Fruit fly (Drosophila melanogaster) whole organism, embryonic: Measurements from ENCODE around the gene CG17959.

ENCODE experiments used
- Aef1 ChIP-seq: fragments of 200-800 bp; sonication (Bioruptor generic); IDR thresholded peaks from 3 replicates; pipeline ENCODE4 v1.3.6; 2022; ENCODE audit warnings: missing biosample characterization, missing genetic modification characterization
- Atf-2 ChIP-seq: fragments of 200-800 bp; sonication (Bioruptor generic); optimal IDR thresholded peaks from 2 replicates; lab custom pipeline; 2016; ENCODE audit warnings: missing biosample characterization, missing genetic modification characterization
- Bteb2 ChIP-seq: fragments of 200-800 bp; sonication (Bioruptor generic); optimal IDR thresholded peaks from 2 replicates; lab custom pipeline; 2016; ENCODE audit warnings: missing biosample characterization, missing genetic modification characterization
- CG1024 ChIP-seq: fragments of 200-800 bp; sonication (Bioruptor generic); IDR thresholded peaks from 2 replicates; pipeline ENCODE4 v1.3.6; 2022; ENCODE audit warnings: missing biosample characterization, missing genetic modification characterization
- CG10565 ChIP-seq: fragments of 200-800 bp; sonication (Bioruptor generic); optimal IDR thresholded peaks from 3 replicates; lab custom pipeline; 2016; ENCODE audit warnings: missing biosample characterization, mild to moderate bottlenecking, missing genetic modification characterization
- CG10654 ChIP-seq: fragments of 200-800 bp; sonication (Bioruptor generic); optimal IDR thresholded peaks from 2 replicates; lab custom pipeline; 2016; ENCODE audit warnings: missing biosample characterization, missing genetic modification characterization
- CG13287 ChIP-seq: fragments of 200-800 bp; sonication (Bioruptor generic); IDR thresholded peaks from 2 replicates; pipeline ENCODE4 v1.3.6; 2022; ENCODE audit warnings: missing biosample characterization, missing genetic modification characterization; ENCODE audit not compliant: partially characterized antibody
- CG14860 ChIP-seq: fragments of 200-800 bp; sonication (Bioruptor generic); IDR thresholded peaks from 3 replicates; pipeline ENCODE4 v1.3.6; 2022; ENCODE audit warnings: missing biosample characterization, missing genetic modification characterization; ENCODE audit not compliant: partially characterized antibody
- CG1529 ChIP-seq: fragments of 200-800 bp; sonication (Bioruptor generic); optimal IDR thresholded peaks from 3 replicates; lab custom pipeline; 2018; ENCODE audit warnings: missing biosample characterization, missing genetic modification characterization
- CG1602 ChIP-seq: fragments of 200-800 bp; sonication (Bioruptor generic); optimal IDR thresholded peaks from 3 replicates; lab custom pipeline; 2016; ENCODE audit warnings: missing biosample characterization, missing genetic modification characterization
- CG2116 ChIP-seq: fragments of 200-800 bp; sonication (Bioruptor generic); optimal IDR thresholded peaks from 3 replicates; lab custom pipeline; 2018; ENCODE audit warnings: missing biosample characterization, mild to moderate bottlenecking, missing genetic modification characterization
- CG2875 ChIP-seq: fragments of 200-800 bp; sonication (Bioruptor generic); optimal IDR thresholded peaks from 2 replicates; lab custom pipeline; 2017; ENCODE audit warnings: missing biosample characterization, mild to moderate bottlenecking, missing genetic modification characterization, missing genetic modification reagents
- CG30020 ChIP-seq: fragments of 200-800 bp; optimal IDR thresholded peaks from 2 replicates; lab custom pipeline; 2019; ENCODE audit warnings: missing biosample characterization, mild to moderate bottlenecking, missing genetic modification characterization, moderate library complexity
- CG31388 ChIP-seq: fragments of 200-800 bp; sonication (Bioruptor generic); optimal IDR thresholded peaks from 2 replicates; lab custom pipeline; 2016; ENCODE audit warnings: missing biosample characterization, missing genetic modification characterization
- CG32532 ChIP-seq: fragments of 200-800 bp; sonication (Bioruptor generic); IDR thresholded peaks from 2 replicates; pipeline ENCODE4 v1.3.6; 2022; ENCODE audit warnings: missing biosample characterization, missing genetic modification characterization
- CG32772 ChIP-seq: fragments of 200-800 bp; sonication (Bioruptor generic); IDR thresholded peaks from 2 replicates; pipeline ENCODE4 v1.3.6; 2022; ENCODE audit warnings: missing biosample characterization, missing genetic modification characterization
- CG3726 ChIP-seq: fragments of 200-800 bp; sonication (Bioruptor generic); IDR thresholded peaks from 3 replicates; pipeline ENCODE4, ENCODE4 v1.3.6; 2022; ENCODE audit warnings: missing biosample characterization, missing genetic modification characterization
- CG3847 ChIP-seq: fragments of 200-800 bp; sonication (Bioruptor generic); IDR thresholded peaks from 2 replicates; pipeline ENCODE4 v1.3.6; 2022; ENCODE audit warnings: missing biosample characterization, missing genetic modification characterization
- CG4404 ChIP-seq: fragments of 200-800 bp; sonication (Bioruptor generic); IDR thresholded peaks from 2 replicates; pipeline ENCODE4 v1.3.6; 2022; ENCODE audit warnings: missing biosample characterization, missing genetic modification characterization
- CG4617 ChIP-seq: fragments of 200-800 bp; sonication (Bioruptor generic); optimal IDR thresholded peaks from 3 replicates; lab custom pipeline; 2016; ENCODE audit warnings: missing biosample characterization, missing genetic modification characterization, borderline replicate concordance
- CG4730 ChIP-seq: fragments of 200-800 bp; sonication (Bioruptor generic); IDR thresholded peaks from 2 replicates; pipeline ENCODE4 v1.3.6; 2022; ENCODE audit warnings: missing biosample characterization, missing genetic modification characterization
- CG7271 ChIP-seq: fragments of 200-800 bp; sonication (Bioruptor generic); optimal IDR thresholded peaks from 2 replicates; lab custom pipeline; 2018; ENCODE audit warnings: missing biosample characterization, mild to moderate bottlenecking, missing genetic modification characterization, moderate library complexity
- CG7928 ChIP-seq: fragments of 200-800 bp; sonication (Bioruptor generic); optimal IDR thresholded peaks from 2 replicates; lab custom pipeline; 2017; ENCODE audit warnings: missing biosample characterization, mild to moderate bottlenecking, missing genetic modification characterization
- CG9437 ChIP-seq: fragments of 200-800 bp; sonication (Bioruptor generic); optimal IDR thresholded peaks from 2 replicates; lab custom pipeline; 2018; ENCODE audit warnings: missing biosample characterization, mild to moderate bottlenecking, missing genetic modification characterization
- CkIIα-i1 ChIP-seq: fragments of 200-800 bp; sonication (Bioruptor generic); IDR thresholded peaks from 2 replicates; pipeline ENCODE4 v1.3.6; 2022; ENCODE audit warnings: missing biosample characterization, missing genetic modification characterization
- Gug ChIP-seq: fragments of 200-800 bp; sonication (Bioruptor generic); IDR thresholded peaks from 4 replicates; pipeline ENCODE4 v1.3.6; 2022; ENCODE audit warnings: missing biosample characterization, missing genetic modification characterization
- H15 ChIP-seq: fragments of 200-800 bp; sonication (Bioruptor generic); IDR thresholded peaks from 3 replicates; pipeline ENCODE4 v1.3.6; 2022; ENCODE audit warnings: missing biosample characterization, missing genetic modification characterization
- HLH4C ChIP-seq: fragments of 200-800 bp; sonication (Bioruptor generic); IDR thresholded peaks from 3 replicates; pipeline ENCODE4 v1.3.6; 2022; ENCODE audit warnings: missing biosample characterization, missing genetic modification characterization; ENCODE audit not compliant: partially characterized antibody
- Mes4 ChIP-seq: fragments of 200-800 bp; sonication (Bioruptor generic); optimal IDR thresholded peaks from 2 replicates; lab custom pipeline; 2016; ENCODE audit warnings: missing biosample characterization, missing genetic modification characterization
- NC2β ChIP-seq: fragments of 200-800 bp; sonication (Bioruptor generic); optimal IDR thresholded peaks from 2 replicates; lab custom pipeline; 2016; ENCODE audit warnings: missing biosample characterization, missing genetic modification characterization
- Nf-YC ChIP-seq: fragments of 200-800 bp; optimal IDR thresholded peaks from 3 replicates; lab custom pipeline; 2019; ENCODE audit warnings: missing biosample characterization, mild to moderate bottlenecking, missing genetic modification characterization, moderate library complexity
- Ssrp ChIP-seq: fragments of 200-800 bp; sonication (Bioruptor generic); optimal IDR thresholded peaks from 2 replicates; lab custom pipeline; 2018; ENCODE audit warnings: missing biosample characterization, mild to moderate bottlenecking, missing genetic modification characterization, moderate library complexity
- YL-1 ChIP-seq: fragments of 200-800 bp; sonication (Bioruptor generic); optimal IDR thresholded peaks from 3 replicates; lab custom pipeline; 2017; ENCODE audit warnings: missing biosample characterization, mild to moderate bottlenecking, missing genetic modification characterization
- ab ChIP-seq: fragments of 200-800 bp; sonication (Bioruptor generic); optimal IDR thresholded peaks from 2 replicates; lab custom pipeline; 2016; ENCODE audit warnings: missing biosample characterization, missing genetic modification characterization
- al ChIP-seq: fragments of 200-800 bp; sonication (Bioruptor generic); IDR thresholded peaks from 2 replicates; pipeline ENCODE4 v1.3.6; 2022; ENCODE audit warnings: missing biosample characterization, missing genetic modification characterization
- ase ChIP-seq: fragments of 200-800 bp; sonication (Bioruptor generic); IDR thresholded peaks from 3 replicates; pipeline ENCODE4 v1.3.6; 2022; ENCODE audit warnings: missing biosample characterization, missing genetic modification characterization
- ash1 ChIP-seq: fragments of 200-800 bp; sonication (Bioruptor generic); optimal IDR thresholded peaks from 2 replicates; lab custom pipeline; 2018; ENCODE audit warnings: missing biosample characterization, mild to moderate bottlenecking, missing genetic modification characterization
- bbx ChIP-seq: fragments of 200-800 bp; sonication (Bioruptor generic); IDR thresholded peaks from 2 replicates; pipeline ENCODE4 v1.3.6; 2022; ENCODE audit warnings: missing biosample characterization, missing genetic modification characterization; ENCODE audit not compliant: partially characterized antibody
- bowl ChIP-seq: fragments of 200-800 bp; sonication (Bioruptor generic); IDR thresholded peaks from 2 replicates; pipeline ENCODE4 v1.3.6; 2022; ENCODE audit warnings: missing biosample characterization, missing genetic modification characterization
- cad ChIP-seq: fragments of >200 bp; optimal IDR thresholded peaks from 2 replicates; lab custom pipeline; 2017; ENCODE audit warnings: missing biosample characterization, missing genetic modification characterization
- cato ChIP-seq: fragments of 200-800 bp; sonication (Bioruptor generic); optimal IDR thresholded peaks from 2 replicates; lab custom pipeline; 2016; ENCODE audit warnings: missing biosample characterization, missing genetic modification characterization, borderline replicate concordance
- emc ChIP-seq: fragments of 200-800 bp; sonication (Bioruptor generic); optimal IDR thresholded peaks from 2 replicates; lab custom pipeline; 2016; ENCODE audit warnings: missing biosample characterization, missing genetic modification characterization
- eve ChIP-seq, 2 experiments: fragments of >200 bp; optimal IDR thresholded peaks; 2 replicates each; lab custom pipeline; 2017; ENCODE audit warnings: missing biosample characterization in 2 of 2, missing genetic modification characterization in 2 of 2
- exex ChIP-seq: fragments of 200-800 bp; sonication (Bioruptor generic); optimal IDR thresholded peaks from 4 replicates; lab custom pipeline; 2018; ENCODE audit warnings: missing biosample characterization, mild to moderate bottlenecking, missing genetic modification characterization, moderate library complexity
- hth ChIP-seq: fragments of >200 bp; optimal IDR thresholded peaks from 2 replicates; lab custom pipeline; 2017; ENCODE audit warnings: inconsistent platforms
- oc ChIP-seq: fragments of 200-800 bp; sonication (Bioruptor generic); optimal IDR thresholded peaks from 2 replicates; lab custom pipeline; 2018; ENCODE audit warnings: missing biosample characterization, mild to moderate bottlenecking, missing genetic modification characterization, moderate library complexity
- odd ChIP-seq: fragments of 200-800 bp; sonication (Bioruptor generic); optimal IDR thresholded peaks from 2 replicates; lab custom pipeline; 2017; ENCODE audit warnings: missing biosample characterization, mild to moderate bottlenecking, missing genetic modification characterization
- slbo ChIP-seq: fragments of 200-800 bp; sonication (Bioruptor generic); IDR thresholded peaks from 2 replicates; pipeline ENCODE4 v1.3.6; 2022; ENCODE audit warnings: missing biosample characterization, missing genetic modification characterization
- twi ChIP-seq: fragments of 200-800 bp; optimal IDR thresholded peaks from 2 replicates; lab custom pipeline; 2019; ENCODE audit warnings: missing biosample characterization, mild to moderate bottlenecking, missing genetic modification characterization, moderate library complexity
- vvl ChIP-seq: fragments of 200-800 bp; sonication (Bioruptor generic); IDR thresholded peaks from 2 replicates; pipeline ENCODE4 v1.3.6; 2022; ENCODE audit warnings: missing biosample characterization, missing genetic modification characterization
- wdn ChIP-seq: fragments of 200-800 bp; sonication (Bioruptor generic); IDR thresholded peaks from 2 replicates; pipeline ENCODE4 v1.3.6; 2022; ENCODE audit warnings: missing biosample characterization, missing genetic modification characterization

The CG17959 gene

DNA sequence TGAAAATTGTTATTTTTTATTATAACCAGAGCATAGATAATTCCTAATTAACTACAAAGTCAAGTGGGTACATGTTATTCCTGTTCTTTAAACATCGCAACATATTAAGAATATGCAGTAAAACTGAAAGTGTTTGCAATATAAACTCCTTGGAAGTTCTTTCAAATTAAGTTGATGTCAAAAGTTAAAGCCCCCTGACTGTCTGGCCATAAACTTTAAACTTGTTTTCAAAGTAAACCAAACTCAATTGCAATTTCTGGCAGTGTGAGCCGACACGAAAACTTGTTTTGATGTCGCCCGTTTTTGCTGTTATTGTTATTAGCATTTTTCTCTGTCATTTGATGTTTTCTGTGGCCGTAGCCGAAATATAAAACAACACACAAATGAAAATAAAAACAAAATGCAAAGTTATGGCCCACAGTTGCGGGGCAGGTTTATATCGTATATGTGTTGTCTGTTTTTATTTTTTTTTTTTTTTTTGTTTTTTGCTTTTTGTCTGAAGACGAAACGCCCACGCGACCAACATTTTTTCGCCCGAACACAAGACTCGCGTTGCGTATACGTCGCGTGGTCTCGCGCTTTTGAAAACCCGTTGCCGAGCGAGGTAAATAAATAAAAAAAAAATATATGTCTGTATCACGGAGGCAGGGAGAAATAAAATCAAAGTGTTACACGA, 46.3 kb downstream of the CG17959 start (continued):
- TF ChIP-seq cato (GFP tag; lab: Kevin White, UChicago) (no peak), CG7271 (tag; lab: Kevin White, UChicago) (no peak), CG10565 (no peak), CG3847 (0 out of 2 replicates have a peak, but pooled peaks have one; percentile 21), CG4617 (GFP tag; lab: Kevin White, UChicago) (no peak), twi (no peak), CG4730 (GFP tag; lab: Robert Waterston, UW) (no peak), CG3726 (GFP tag; lab: Robert Waterston, UW) (no peak), CG4404 (no peak), NC2β (no peak), oc (tag; lab: Kevin White, UChicago) (no peak), CG13287 (GFP tag; lab: Robert Waterston, UW) (no peak), CG31388 (GFP tag; lab: Kevin White, UChicago) (no peak), hth (lab: Kevin White, UChicago) (no peak), H15 (no peak), ash1 (GFP tag; lab: Kevin White, UChicago) (no peak), cad (no peak), CG32532 (GFP tag; lab: Robert Waterston, UW) (no peak; the same call in none of the 2 replicates), CG10654 (GFP tag; lab: Kevin White, UChicago) (no peak), CG14860 (no peak), CG2875 (GFP tag; lab: Kevin White, UChicago) (no peak), CG1529 (GFP tag; lab: Kevin White, UChicago) (no peak), eve (GFP tag; optimal IDR thresholded peaks at IDR 0.05; lab: Kevin White, UChicago) (no peak), Ssrp (no peak), HLH4C (no peak), Nf-YC (tag; lab: Kevin White, UChicago) (peak; percentile 7), odd (GFP tag; lab: Kevin White, UChicago) (no peak), al (GFP tag; lab: Robert Waterston, UW) (0 out of 2 replicates have a peak, but pooled peaks have one; percentile 12), CG7928 (GFP tag; lab: Kevin White, UChicago) (no peak), CkIIα-i1 (no peak), Mes4 (GFP tag; lab: Kevin White, UChicago) (no peak), ase (GFP tag; lab: Robert Waterston, UW) (no peak), wdn (GFP tag; lab: Robert Waterston, UW) (no peak), CG1602 (no peak), CG30020 (tag; lab: Kevin White, UChicago) (no peak), YL-1 (GFP tag; lab: Kevin White, UChicago) (no peak), bowl (GFP tag; lab: Robert Waterston, UW) (no peak), emc (no peak), CG32772 (GFP tag; lab: Robert Waterston, UW) (no peak), Atf-2 (GFP tag; lab: Kevin White, UChicago) (no peak), CG2116 (GFP tag; lab: Kevin White, UChicago) (no peak), Aef1 (GFP tag; lab: Robert Waterston, UW) (no peak), Bteb2 (GFP tag; lab: Kevin White, UChicago) (no peak), exex (tag; lab: Kevin White, UChicago) (no peak), Gug (GFP tag; lab: Robert Waterston, UW) (no peak), CG1024 (GFP tag; lab: Robert Waterston, UW) (no peak), ab (no peak), bbx (no peak), vvl (GFP tag; lab: Robert Waterston, UW) (0 out of 2 replicates have a peak, but pooled peaks have one; percentile 16), CG9437 (peak; percentile 10), slbo (peak; percentile 30; the same call in 1 of the 2 replicates)
